Worm (Caenorhabditis elegans): Measurements from ENCODE around the gene F53F4.12.

DNA sequence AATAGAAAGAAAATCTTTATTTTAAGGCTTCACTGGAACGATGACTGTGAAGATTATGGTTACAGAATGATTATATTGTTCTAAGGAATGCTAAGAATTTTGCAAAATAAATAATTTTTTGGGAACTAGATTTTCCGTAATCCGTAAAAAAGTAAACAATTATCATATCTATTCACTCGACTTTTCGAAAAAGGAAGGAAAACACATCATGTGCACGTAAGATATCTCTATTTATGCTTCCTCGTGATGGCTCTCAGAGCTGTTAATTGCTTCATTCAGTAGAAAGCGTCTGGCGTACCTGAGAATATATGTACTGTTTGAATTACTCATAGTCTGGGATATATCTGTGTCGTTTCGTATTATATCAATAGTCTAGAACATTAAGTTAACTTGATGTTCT, 6.1 kb upstream of the F53F4.12 start, which contains the start of gene srd-11:
- no peak for TF ChIP-seq ttx-3 (tag; optimal IDR thresholded peaks at IDR 0.05)
- TF ChIP-seq ceh-19 (GFP tag; optimal IDR thresholded peaks at IDR 0.05): no peak

Measured in whole organism, late embryonic.